Fruit fly (Drosophila melanogaster) ovary, adult (tissue): ENCODE results near the gene CG31635.

ENCODE experiments used
- CG17801 ChIP-seq: fragments of 200-800 bp; optimal IDR thresholded peaks from 2 replicates; lab custom pipeline; 2019; ENCODE audit warnings: missing biosample characterization, mild to moderate bottlenecking, missing genetic modification characterization, moderate library complexity; ENCODE audit not compliant: partially characterized antibody

Gene CG31635

DNA sequence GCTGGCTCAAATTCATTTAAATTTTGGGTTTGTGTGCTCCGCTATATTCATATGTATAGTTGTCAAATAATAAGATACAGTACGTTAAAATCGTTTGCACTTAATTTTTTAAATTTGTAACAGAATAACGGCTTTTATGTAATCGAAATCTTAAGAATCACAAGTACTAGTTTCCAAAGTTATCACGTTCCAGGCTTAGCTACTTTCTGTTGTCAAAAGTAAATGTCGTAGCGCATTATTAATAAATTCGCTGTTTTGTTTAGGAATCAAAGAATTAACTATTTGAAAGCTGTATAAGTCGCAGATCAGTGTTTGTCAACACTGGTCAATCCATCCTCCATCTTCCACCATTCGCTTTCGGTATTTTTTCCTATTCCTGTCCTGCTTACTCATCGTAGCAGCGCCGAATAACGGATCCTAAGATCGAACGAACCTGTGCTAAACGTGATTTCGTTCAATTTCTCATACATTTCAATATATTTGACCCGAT lies 14.7 kb upstream of the CG31635 start, which contains the start of the genes CG13771, CG34310 and cup:
Gene CG13771 (minus strand): TSS at position 51 of the 490 bp plus-strand sequence.
Gene CG34310 (plus strand): TSS at position 103 of the 490 bp plus-strand sequence.
Gene cup (plus strand): TSS at position 103 of the 490 bp plus-strand sequence.
- no peak for TF ChIP-seq CG17801 (GFP tag; lab: Kevin White, UChicago)

DNA sequence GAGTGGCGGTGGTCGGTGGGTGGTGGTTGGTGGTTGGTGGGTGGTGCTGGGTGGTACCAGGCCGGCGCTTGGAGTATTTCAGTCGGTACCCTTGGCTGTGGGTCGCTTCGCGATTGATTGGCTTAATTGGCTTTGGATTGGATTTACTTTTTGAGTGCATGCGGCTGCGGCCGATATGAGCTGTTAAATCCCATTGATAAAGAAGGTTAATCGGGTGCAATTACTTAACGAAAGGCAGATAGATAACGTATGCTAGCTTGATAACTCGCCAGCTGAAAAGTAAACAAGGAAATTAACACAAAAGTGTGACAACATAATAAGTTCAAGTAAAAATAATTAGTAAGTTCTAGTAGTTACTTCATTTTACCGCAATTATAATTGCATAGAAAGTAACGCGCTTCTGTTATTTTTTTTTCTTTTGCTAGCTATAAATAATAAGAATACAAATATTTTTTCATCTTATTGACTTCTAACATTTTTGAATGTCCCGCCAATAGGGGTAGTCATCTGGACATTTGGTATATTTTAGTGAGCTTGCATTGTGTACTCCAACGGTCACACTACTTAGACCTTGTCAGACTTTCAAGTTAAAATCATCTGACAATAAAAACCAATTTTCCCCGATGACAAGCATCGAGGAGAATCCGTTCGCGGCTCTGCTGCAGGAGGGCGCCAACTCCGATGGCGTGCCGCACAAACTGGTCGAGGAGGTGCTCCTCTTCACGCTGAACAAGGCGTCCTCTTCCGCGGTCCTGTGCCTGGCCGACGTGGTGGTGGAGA lies 9.2 kb upstream of the CG31635 start, which contains the start of the genes CG31636 and Ube4A:
Gene CG31636 (minus strand): TSS at position 184 of the 780 bp plus-strand sequence.
Gene Ube4A (plus strand): TSS at position 549 of the 780 bp plus-strand sequence.
- TF ChIP-seq CG17801 (GFP tag; lab: Kevin White, UChicago): no peak

DNA sequence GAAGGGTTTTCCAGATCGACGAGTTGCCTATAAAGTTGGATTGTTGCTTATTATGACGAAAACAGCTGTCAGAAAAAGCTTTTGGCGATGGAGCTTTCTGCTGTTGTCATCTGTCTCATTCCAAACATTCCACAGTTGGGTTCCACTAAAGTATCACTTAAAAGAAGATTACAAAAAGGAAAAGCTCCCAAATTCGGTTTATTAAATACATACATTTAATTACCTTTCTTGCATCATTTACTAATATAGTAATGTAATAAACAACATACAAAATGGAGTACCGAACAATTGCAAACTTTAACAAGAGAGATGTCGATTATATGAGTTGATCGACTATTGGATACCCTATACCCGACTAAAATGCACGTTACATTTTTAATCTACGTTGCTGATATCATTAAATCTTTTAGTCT lies 7.4 kb upstream of the CG31635 start, which contains the start of gene CG31633:
Gene CG31633 (minus strand): TSS at position 58 of the 413 bp plus-strand sequence.
- no peak for TF ChIP-seq CG17801 (GFP tag; lab: Kevin White, UChicago)

DNA sequence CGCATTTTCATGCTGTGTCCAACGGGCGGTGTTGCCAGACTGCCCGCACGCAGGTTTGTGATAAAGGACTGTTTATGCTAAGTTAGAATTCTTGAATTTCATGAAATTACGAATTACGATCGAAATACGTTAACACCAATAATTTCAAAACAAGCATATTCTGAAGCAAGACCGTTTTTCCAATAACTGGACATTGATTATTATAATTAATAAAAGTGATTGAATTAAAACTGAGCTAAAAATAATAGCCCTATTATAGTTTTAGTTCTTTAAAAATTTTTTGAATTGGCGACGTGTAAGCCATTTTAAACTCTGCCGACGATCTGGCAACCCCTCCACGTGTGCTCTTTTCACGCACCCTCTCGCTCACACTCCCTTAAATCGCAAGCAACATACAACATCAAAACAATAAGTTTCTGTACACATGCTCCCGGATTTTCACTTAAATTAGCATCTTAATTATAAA lies 718 bp downstream of the CG31635 start:
- peak; percentile 90 for TF ChIP-seq CG17801 (GFP tag; lab: Kevin White, UChicago)

DNA sequence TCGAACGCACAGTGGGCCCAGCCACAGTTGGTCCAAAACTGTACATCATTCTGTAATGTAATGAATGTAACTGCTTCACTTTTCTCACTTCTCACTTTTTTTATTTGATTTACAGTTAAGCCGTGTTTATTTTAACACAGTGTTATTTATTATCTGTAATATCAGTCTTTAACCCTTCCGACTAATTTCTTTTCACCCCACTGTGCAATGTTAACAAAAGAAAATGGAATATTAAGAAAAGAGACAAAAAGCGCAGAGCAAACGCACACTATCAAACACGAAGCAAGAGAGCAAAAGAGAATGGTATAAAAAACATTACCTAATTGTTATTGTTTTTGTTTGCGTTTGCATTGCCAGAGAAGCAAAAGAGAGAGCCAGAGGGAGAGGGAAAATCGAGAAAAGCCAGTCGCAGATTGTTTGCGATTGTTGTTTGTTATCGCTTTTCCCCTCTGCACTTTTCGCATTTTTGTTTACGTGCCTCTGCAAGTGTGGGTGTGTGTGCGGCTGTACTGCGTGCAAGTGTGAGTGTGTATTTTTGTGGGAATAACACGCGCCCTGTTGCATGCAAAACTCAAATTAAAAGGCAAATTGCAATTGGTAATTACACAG lies 1.7 kb downstream of the CG31635 start:
- TF ChIP-seq CG17801 (GFP tag; lab: Kevin White, UChicago): peak; percentile 92

DNA sequence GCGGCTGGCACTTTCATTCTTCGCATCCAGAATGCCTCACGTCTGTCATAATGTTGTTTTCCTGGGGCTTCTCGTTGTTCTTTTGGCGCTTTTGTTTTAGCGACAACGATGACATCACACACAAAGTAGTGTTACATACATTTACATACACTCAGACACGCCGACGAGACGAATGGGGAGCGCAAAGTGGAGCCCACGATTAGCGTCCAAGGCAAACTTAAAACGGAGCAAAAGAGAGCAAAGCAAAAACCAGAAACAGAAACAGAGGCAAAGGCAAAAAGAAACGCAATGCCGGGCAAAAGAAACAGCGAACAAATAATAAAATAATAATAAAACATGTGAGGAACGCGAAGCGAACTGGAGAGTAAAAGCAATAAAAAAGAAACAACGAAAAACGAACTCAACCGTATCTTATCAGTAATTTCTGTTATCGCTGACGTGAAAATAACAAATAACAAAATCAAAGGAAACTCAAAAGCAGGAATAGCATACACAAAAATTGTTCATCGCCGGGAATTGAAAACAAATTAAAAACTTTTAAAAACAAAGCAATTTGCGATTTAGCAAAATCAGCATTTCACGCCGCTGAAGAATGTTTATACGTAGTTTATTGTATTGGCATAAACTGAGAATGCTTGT lies 4.4 kb downstream of the CG31635 start:
- TF ChIP-seq CG17801 (GFP tag; lab: Kevin White, UChicago): peak; percentile 80

DNA sequence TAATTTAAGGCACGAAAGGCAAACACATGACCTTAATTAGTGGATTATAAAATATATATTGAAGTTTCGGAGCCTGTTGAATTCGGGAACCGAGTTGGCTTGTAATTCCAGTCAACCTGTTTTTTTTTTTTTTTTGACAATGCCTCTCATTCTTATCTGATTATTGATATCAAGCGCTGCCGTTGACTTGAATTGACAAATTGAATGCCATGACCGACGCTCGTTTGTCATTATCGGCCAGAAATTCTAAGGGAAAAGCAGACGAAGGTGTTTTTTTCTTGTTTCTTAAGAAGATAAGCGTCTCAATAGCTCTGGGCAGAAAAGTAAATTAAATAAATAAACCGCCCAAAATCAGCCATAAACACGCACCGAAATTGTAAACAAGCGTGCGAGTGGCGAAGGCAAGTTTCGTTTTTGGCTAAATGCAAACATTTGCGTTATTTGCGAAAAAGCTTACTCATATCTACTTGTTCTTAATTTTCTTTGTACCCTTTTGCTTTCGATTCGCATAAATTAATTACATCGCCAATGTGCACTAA lies 5.6 kb downstream of the CG31635 start:
- no peak for TF ChIP-seq CG17801 (GFP tag; lab: Kevin White, UChicago)

DNA sequence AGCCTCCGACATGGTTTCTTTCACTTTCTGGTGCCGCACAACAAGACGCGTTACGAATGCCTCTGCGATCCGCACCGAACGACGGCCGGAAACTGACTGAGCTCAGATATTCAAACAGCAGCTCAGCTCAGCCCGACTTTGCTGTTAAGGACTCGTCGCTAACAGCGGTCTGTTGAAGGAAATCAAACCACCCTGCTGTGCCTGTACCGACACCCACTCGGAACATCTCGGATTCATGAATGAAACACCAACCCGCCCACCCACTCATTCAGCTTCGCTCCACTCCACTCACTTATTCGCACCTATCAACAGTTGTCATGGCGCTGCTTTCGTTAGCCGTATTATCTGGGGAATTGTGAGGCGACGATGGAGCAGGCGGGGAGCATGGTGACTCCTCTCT lies 16.6 kb downstream of the CG31635 start, which contains the start of gene Oatp26F:
Gene Oatp26F (minus strand): TSS at position 101 of the 400 bp plus-strand sequence.
- no peak for TF ChIP-seq CG17801 (GFP tag; lab: Kevin White, UChicago)

DNA sequence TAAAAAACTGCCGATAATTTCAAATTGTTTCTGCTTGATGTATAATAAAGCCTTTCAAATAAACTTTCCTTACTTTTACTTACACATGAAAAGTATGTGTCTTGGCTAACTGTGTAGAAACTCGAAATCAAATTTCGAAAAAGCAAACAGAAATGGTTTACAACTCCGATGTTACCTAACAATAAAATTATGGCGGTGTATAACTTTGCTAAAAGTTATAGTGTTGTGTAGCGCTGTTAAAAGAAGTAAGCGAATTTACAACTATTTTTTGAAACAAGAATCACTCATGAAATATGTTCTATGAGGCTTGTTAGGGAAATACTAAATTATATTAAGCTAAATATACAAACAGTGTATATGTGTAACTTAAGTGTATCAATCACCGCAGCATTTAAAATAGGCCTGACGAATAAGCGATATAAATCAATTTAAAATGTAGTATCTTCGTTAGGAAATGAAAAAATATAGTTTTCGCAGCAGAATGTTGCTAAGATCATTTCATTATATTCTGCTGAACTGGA lies 26.2 kb downstream of the CG31635 start, which contains the start of gene CG34345:
Gene CG34345 (plus strand): TSS at position 471 of the 521 bp plus-strand sequence.
- TF ChIP-seq CG17801 (GFP tag; lab: Kevin White, UChicago): no peak

DNA sequence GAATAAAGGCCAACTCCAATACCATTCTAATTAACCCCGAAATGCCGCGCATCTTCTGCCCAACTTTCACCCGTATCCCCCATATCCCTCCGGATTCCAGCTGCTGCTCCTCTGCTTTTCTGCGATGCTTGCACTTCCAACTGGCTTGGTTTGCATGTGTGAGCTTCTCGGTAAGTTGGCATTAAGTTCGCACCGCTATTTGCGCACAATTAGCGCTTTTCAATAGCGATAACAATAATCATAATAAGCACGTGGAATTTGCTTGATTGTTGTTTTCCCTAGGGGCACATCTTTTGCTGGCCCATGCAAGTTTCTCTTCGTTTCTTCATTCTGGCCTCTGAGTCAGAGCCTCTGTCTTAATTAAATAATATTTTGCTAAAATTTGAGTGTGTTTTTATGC lies 26.9 kb downstream of the CG31635 start:
- peak; percentile 15 for TF ChIP-seq CG17801 (GFP tag; lab: Kevin White, UChicago)

DNA sequence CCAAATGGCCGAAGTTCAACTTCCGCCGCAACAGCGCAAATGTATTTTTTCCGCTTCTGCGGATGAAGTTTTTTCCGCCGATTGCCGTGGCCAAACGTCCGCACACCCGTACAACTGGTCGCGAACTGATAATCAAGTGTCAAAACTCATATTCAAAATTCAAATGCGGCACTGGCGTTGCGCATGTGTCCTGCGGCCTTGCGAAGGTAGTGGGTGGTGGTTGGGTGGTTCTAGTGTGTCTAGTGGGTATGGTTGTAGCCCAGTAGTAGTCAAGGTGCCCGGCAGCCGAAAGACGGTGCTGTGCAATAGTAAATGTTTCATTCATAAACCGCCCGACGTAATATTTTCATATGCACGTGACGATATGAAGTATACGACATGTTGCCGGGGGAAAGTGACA lies 27.3 kb downstream of the CG31635 start, which contains the start of gene DIP-iota:
Gene DIP-iota (minus strand): TSS at position 101 of the 400 bp plus-strand sequence.
- no peak for TF ChIP-seq CG17801 (GFP tag; lab: Kevin White, UChicago)

DNA sequence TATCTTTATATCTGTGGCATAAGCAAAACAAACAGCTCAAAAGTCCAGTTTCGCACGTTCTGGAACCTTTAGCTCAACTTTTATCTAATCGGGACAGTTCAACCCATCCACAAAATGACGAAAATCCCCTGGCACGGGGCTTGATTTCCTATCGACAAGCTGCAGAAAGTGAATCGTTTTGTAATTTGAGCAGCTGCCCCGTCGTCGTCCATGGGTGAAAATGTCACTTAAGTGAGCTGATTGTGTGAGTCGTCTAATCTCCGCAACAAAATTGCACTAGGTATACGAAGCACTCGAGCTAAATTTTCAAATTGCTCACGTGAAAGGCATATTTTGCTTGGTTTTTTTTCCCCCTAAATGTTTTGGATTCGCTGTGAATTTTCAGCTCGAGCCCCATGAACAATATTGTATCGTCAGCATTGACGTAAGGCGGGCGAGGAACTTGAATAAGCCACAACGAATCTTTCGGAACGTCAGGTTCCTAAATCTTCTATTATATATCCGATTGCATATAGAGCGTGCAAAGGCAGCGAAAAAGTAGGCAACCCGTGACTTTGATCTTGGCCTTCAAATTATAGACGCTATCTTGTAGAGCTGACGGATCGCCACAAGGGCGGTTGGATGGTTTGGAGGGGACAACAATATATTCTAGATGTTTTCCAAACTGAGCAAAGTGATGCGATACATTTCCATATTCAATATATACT lies 34.5 kb downstream of the CG31635 start:
- no peak for TF ChIP-seq CG17801 (GFP tag; lab: Kevin White, UChicago)

DNA sequence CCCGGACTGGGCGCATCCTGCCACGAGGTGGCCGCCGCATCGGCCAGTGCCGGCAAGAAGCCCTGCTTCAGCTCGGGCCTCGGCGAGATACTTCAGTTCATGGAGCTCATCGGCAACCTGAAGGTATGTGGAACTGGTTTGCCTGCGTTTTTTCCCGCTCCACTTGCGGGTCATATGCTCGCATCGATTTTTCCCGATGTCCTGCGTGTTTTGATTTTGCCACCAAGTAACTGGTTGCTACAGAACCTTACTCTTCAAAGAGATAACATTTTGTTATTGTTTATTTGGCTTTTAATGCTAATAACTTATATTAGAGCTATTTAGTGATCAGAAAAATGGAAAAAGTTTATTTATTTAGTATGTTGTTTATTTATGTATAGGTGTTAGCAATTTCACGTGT lies 35.8 kb downstream of the CG31635 start:
- no peak for TF ChIP-seq CG17801 (GFP tag; lab: Kevin White, UChicago)
